Worm (Caenorhabditis elegans) whole organism, young adult: ENCODE results near the gene B0495.9.
A peak's percentile ranks its signal among the peaks of the same experiment; 100 is the strongest.

Experiments
- C06A6.2 ChIP-seq: fragments of 200-800 bp; sonication (Bioruptor generic); conservative IDR thresholded peaks from 2 replicates; pipeline ENCODE4 v1.3.6; 2022; ENCODE audit warnings: missing genetic modification characterization, missing compliant biosample characterization
- D2030.7 ChIP-seq: fragments of 200-800 bp; sonication (Bioruptor generic); IDR thresholded peaks from 2 replicates; pipeline ENCODE4 v1.3.6; 2022; ENCODE audit warnings: missing genetic modification reagents, missing genetic modification characterization, missing compliant biosample characterization
- F52B5.7 ChIP-seq: sonication (generic microtip); optimal IDR thresholded peaks from 2 replicates; lab custom pipeline; 2016; ENCODE audit warnings: mild to moderate bottlenecking, missing genetic modification characterization, missing compliant biosample characterization
- K12H6.12 ChIP-seq: fragments of 200-800 bp; sonication (Bioruptor generic); optimal IDR thresholded peaks from 2 replicates; lab custom pipeline; 2018; ENCODE audit warnings: mild to moderate bottlenecking, missing genetic modification characterization, missing compliant biosample characterization
- T07F8.4 ChIP-seq: sonication (generic microtip); optimal IDR thresholded peaks from 2 replicates; lab custom pipeline; 2016; ENCODE audit warnings: mild to moderate bottlenecking, missing genetic modification characterization, moderate library complexity, missing compliant biosample characterization
- aptf-2 ChIP-seq: fragments of 200-800 bp; sonication (Bioruptor generic); conservative IDR thresholded peaks from 2 replicates; pipeline ENCODE4 v1.3.6; 2022; ENCODE audit warnings: missing genetic modification reagents, missing genetic modification characterization, missing compliant biosample characterization
- attf-6 ChIP-seq: fragments of 200-800 bp; sonication (Bioruptor generic); IDR thresholded peaks from 2 replicates; pipeline ENCODE4 v1.3.6; 2022; ENCODE audit warnings: missing genetic modification reagents, missing genetic modification characterization, missing compliant biosample characterization
- ceh-27 ChIP-seq: fragments of 200-800 bp; sonication (Bioruptor generic); optimal IDR thresholded peaks from 2 replicates; lab custom pipeline; 2018; ENCODE audit warnings: mild to moderate bottlenecking, missing genetic modification characterization, moderate library complexity, missing compliant biosample characterization
- ceh-58 ChIP-seq: fragments of 200-800 bp; sonication (Bioruptor generic); IDR thresholded peaks from 2 replicates; pipeline ENCODE4 v1.3.6; 2022; ENCODE audit warnings: missing genetic modification characterization, missing compliant biosample characterization
- ceh-91 ChIP-seq: fragments of 200-800 bp; sonication (Bioruptor generic); IDR thresholded peaks from 2 replicates; pipeline ENCODE4 v1.3.6; 2022; ENCODE audit warnings: missing genetic modification reagents, missing genetic modification characterization, missing compliant biosample characterization
- chd-7 ChIP-seq: sonication (generic microtip); optimal IDR thresholded peaks from 2 replicates; lab custom pipeline; 2016; ENCODE audit warnings: mild to moderate bottlenecking, missing genetic modification characterization, moderate library complexity, missing compliant biosample characterization
- dox-1 ChIP-seq: fragments of 200-800 bp; sonication (Bioruptor generic); IDR thresholded peaks from 2 replicates; pipeline ENCODE4 v1.3.6; 2022; ENCODE audit warnings: missing genetic modification reagents, missing genetic modification characterization, missing compliant biosample characterization
- dpff-1 ChIP-seq: sonication (generic microtip); optimal IDR thresholded peaks from 2 replicates; lab custom pipeline; 2017; ENCODE audit warnings: mild to moderate bottlenecking, missing genetic modification characterization, missing compliant biosample characterization
- gei-17 ChIP-seq: fragments of 200-800 bp; sonication (Bioruptor generic); optimal IDR thresholded peaks from 2 replicates; lab custom pipeline; 2018; ENCODE audit warnings: mild to moderate bottlenecking, missing genetic modification characterization, missing compliant biosample characterization
- hlh-12 ChIP-seq: sonication (generic microtip); optimal IDR thresholded peaks from 2 replicates; lab custom pipeline; 2016; ENCODE audit warnings: missing genetic modification characterization, missing compliant biosample characterization
- hsf-1 ChIP-seq: fragments of 200-800 bp; sonication (Bioruptor generic); IDR thresholded peaks from 2 replicates; pipeline ENCODE4 v1.3.6; 2022; ENCODE audit warnings: missing genetic modification reagents, missing genetic modification characterization, missing compliant biosample characterization
- lin-26 ChIP-seq: fragments of 200-800 bp; sonication (Bioruptor generic); IDR thresholded peaks from 2 replicates; pipeline ENCODE4 v1.3.6; 2022; ENCODE audit warnings: missing genetic modification reagents, missing genetic modification characterization, missing compliant biosample characterization
- lin-40 ChIP-seq: sonication (generic microtip); optimal IDR thresholded peaks from 2 replicates; lab custom pipeline; 2016; ENCODE audit warnings: missing genetic modification characterization, mild to moderate bottlenecking, missing compliant biosample characterization, missing genotype, missing genetic modification reagents
- madf-10 ChIP-seq: sonication (generic microtip); optimal IDR thresholded peaks from 2 replicates; lab custom pipeline; 2016; ENCODE audit warnings: mild to moderate bottlenecking, missing genetic modification characterization, missing compliant biosample characterization
- madf-3 ChIP-seq: fragments of 200-800 bp; sonication (Bioruptor generic); IDR thresholded peaks from 2 replicates; pipeline ENCODE4 v1.3.6; 2022; ENCODE audit warnings: missing genetic modification reagents, missing genetic modification characterization, missing compliant biosample characterization
- mel-28 ChIP-seq: sonication (generic microtip); optimal IDR thresholded peaks from 2 replicates; lab custom pipeline; 2016; ENCODE audit warnings: borderline replicate concordance, mild to moderate bottlenecking, missing genetic modification characterization, missing compliant biosample characterization
- nhr-179 ChIP-seq: sonication (generic microtip); optimal IDR thresholded peaks from 2 replicates; lab custom pipeline; 2016; ENCODE audit warnings: mild to moderate bottlenecking, missing genetic modification characterization, missing compliant biosample characterization
- pbrm-1 ChIP-seq: fragments of 200-800 bp; sonication (Bioruptor generic); IDR thresholded peaks from 2 replicates; pipeline ENCODE4 v1.3.6; 2022; ENCODE audit warnings: missing genetic modification reagents, missing genetic modification characterization, missing compliant biosample characterization
- pha-4 ChIP-seq: fragments of 150-350 bp; sonication (generic microtip); optimal IDR thresholded peaks from 2 replicates; lab custom pipeline; 2014; ENCODE audit warnings: missing biosample characterization, missing genetic modification reagents, missing genetic modification characterization
- snpc-3.4 ChIP-seq: sonication (generic microtip); optimal IDR thresholded peaks from 2 replicates; lab custom pipeline; 2017; ENCODE audit warnings: missing genetic modification characterization, mild to moderate bottlenecking, missing compliant biosample characterization, antibody characterized with exemption, moderate library complexity, missing genotype, missing genetic modification reagents
- tbx-9 ChIP-seq: sonication (generic microtip); optimal IDR thresholded peaks from 2 replicates; lab custom pipeline; 2016; ENCODE audit warnings: borderline replicate concordance, missing genetic modification characterization, inconsistent platforms, missing compliant biosample characterization
- unc-130 ChIP-seq: sonication (generic microtip); optimal IDR thresholded peaks from 2 replicates; lab custom pipeline; 2016; ENCODE audit warnings: missing genetic modification reagents, missing genetic modification characterization, missing compliant biosample characterization
- zfh-2 ChIP-seq: fragments of 200-800 bp; sonication (Bioruptor generic); conservative IDR thresholded peaks from 2 replicates; pipeline ENCODE4 v1.3.6; 2022; ENCODE audit warnings: missing genetic modification reagents, missing genetic modification characterization, missing compliant biosample characterization
- ztf-18 ChIP-seq: sonication (generic microtip); optimal IDR thresholded peaks from 2 replicates; lab custom pipeline; 2016; ENCODE audit warnings: missing genotype, mild to moderate bottlenecking, missing genetic modification characterization, missing compliant biosample characterization
- ztf-22 ChIP-seq: fragments of 200-800 bp; sonication (Bioruptor generic); optimal IDR thresholded peaks from 2 replicates; lab custom pipeline; 2018; ENCODE audit warnings: mild to moderate bottlenecking, missing genetic modification characterization, moderate library complexity, missing compliant biosample characterization
- ztf-25 ChIP-seq: fragments of 200-800 bp; sonication (Bioruptor generic); IDR thresholded peaks from 2 replicates; pipeline ENCODE4 v1.3.6; 2022; ENCODE audit warnings: missing genetic modification reagents, missing genetic modification characterization, missing compliant biosample characterization

B0495.9 gene

DNA sequence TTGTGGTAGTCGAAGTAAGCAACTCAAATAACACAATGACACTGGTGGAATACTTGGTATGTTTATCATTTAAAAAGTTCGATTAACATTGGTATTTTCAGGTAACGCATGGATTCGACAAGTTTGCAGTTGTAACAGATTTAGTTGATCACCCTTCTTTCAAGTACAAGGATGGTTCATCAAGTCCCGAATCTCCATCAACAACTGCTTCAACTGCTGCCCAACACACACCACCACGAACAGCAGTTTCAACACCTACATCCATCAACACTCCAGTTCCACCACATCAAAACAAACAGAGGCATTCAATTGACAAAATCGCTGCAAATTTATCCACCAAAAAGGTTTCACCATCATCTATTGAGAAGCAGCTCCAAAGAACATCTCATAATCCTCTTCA, 26.0 kb downstream of the B0495.9 start:
- TF ChIP-seq ztf-25 (GFP tag; lab: Robert Waterston, UW) (no peak), C06A6.2 (no peak), ceh-27 (GFP tag; lab: Kevin White, UChicago) (no peak), D2030.7 (GFP tag; lab: Robert Waterston, UW) (0 out of 2 replicates have a peak, but pooled peaks have one; percentile 18), ceh-58 (GFP tag; lab: Robert Waterston, UW) (no peak), T07F8.4 (tag; lab: Kevin White, UChicago) (no peak)
- TF ChIP-seq, all 124 proteins: peak for 1

DNA sequence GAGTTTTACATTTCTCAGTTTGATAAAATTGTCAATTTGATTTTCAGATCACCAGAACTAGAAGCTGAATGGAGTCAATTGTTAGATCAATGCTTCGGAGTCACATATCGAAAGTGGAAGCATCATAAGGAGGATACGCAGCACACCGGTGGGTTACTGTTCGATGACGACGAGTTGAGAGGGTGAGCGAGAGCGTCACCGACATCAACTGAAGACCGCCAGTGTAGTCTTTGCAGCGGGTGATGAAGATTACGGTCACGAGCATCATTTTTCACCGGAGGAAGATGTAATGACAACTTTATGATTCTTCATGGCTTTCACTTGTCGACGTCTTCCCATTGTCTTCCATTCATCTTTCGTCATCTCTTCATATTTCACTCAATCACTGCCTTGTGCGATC, 26.6 kb downstream of the B0495.9 start, which contains the start of gene lin-26:
Gene lin-26, plus strand, starts transcription at position 301 of the 400 bp plus-strand sequence.
- TF ChIP-seq aptf-2 (GFP tag; lab: Robert Waterston, UW) (0 out of 2 replicates have a peak, but pooled peaks have one; percentile 9), T07F8.4 (tag; lab: Kevin White, UChicago) (no peak), attf-6 (GFP tag; lab: Robert Waterston, UW) (no peak)

DNA sequence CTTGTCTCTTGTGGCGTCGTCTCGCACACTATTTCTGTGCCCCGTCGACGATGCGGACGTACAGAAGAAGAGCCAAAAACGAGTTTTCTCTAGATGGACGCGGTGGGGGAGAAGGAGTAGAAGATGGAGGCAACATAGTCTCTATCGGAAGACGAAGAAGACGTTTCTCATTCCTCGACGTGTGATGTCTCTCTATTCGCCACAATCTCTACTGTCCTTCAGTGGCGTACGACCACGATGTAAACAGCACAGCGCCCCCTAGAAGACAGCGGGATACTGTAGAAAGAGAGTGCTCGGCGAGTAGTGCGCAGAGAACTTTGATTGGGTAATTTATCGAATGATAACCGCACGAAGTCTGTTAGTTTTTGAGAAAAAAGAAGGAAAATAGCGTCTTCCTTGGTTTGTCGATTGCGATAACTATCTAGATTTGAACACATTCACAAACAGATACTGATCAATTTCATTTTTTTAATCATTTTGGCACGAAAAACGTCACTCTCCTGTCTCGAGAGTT, 29.0 kb downstream of the B0495.9 start:
- TF ChIP-seq gei-17 (GFP tag; lab: Kevin White, UChicago) (no peak), chd-7 (tag; lab: Kevin White, UChicago) (no peak), mel-28 (no peak), K12H6.12 (no peak), nhr-179 (tag; lab: Kevin White, UChicago) (no peak), snpc-3.4 (tag; lab: Kevin White, UChicago) (no peak), dox-1 (GFP tag; lab: Robert Waterston, UW) (no peak), F52B5.7 (tag; lab: Kevin White, UChicago) (no peak), lin-40 (no peak), hlh-12 (tag; lab: Kevin White, UChicago) (no peak), madf-3 (GFP tag; lab: Robert Waterston, UW) (no peak), ceh-91 (no peak), madf-10 (tag; lab: Kevin White, UChicago) (no peak), ceh-27 (GFP tag; lab: Kevin White, UChicago) (no peak), hsf-1 (GFP tag; lab: Robert Waterston, UW) (no peak), pbrm-1 (GFP tag; lab: Robert Waterston, UW) (no peak), ztf-22 (GFP tag; lab: Kevin White, UChicago) (no peak), pha-4 (no peak), dpff-1 (tag; lab: Kevin White, UChicago) (no peak), tbx-9 (no peak)
- TF ChIP-seq, all 124 proteins: peak for 0

DNA sequence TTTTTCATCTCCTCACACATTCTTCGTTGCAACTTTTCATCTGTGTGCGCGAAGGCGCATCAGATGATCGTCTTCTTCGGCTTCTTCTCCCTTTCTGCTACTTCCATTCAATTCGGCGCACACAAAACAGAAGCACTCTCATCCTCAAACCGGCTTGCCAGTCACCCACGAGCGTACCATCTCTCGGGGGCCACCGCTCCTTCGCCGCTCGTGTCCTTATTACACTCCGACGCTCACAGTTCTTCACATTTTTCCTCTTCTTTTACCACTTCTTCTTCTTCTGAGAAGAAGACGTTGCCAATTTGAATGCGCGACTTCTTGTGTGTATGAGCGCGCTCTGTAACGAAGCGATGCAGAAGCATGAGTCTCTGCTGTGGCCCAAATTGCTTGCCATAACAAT, 30.0 kb downstream of the B0495.9 start:
- TF ChIP-seq unc-130 (GFP tag; lab: Kevin White, UChicago) (no peak), zfh-2 (GFP tag; lab: Robert Waterston, UW) (0 out of 2 replicates have a peak, but pooled peaks have one; percentile 45)

DNA sequence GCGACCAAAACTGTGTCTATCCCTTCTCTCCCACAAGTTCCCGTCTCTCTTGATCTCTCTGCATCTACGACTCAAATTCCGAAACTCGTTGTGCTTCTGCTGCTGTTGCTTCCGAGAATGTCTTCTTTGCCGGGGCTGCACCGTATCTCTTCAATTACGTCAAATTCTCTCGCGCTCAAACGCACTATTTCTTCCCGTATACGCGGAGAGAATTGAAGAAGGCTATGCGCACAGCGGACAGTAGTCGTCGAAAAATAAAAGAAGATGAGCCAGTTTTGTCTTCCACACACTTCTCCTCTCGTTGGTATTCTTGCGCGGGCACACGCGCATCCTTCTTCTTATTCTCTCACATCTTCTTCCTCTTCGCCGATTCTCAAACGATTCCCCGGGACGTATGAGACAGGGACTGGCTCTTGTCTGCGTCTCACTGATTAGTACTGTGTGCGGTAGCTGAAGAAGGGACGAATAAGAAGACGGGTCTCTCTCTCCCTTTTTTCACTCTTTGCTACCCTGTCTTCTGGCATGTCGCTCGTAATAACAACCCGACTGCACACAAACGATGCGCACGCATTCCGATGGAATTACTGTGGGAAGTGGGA, 32.1 kb downstream of the B0495.9 start:
- 0 out of 2 replicates have a peak, but pooled peaks have one; percentile 21 for TF ChIP-seq zfh-2 (GFP tag; lab: Robert Waterston, UW)
- no peak for TF ChIP-seq ztf-18 (tag; lab: Kevin White, UChicago)
- TF ChIP-seq lin-26 (GFP tag; lab: Robert Waterston, UW), result no peak
